Fruit fly (Drosophila melanogaster) whole organism, prepupa: Measurements from ENCODE around the gene oc.

ENCODE experiments used
- Blimp-1 ChIP-seq: fragments of 200-800 bp; sonication (Bioruptor generic); optimal IDR thresholded peaks from 3 replicates; lab custom pipeline; 2017; ENCODE audit warnings: missing biosample characterization, missing genetic modification characterization, mild to moderate bottlenecking, moderate library complexity, missing genetic modification reagents
- CG11902 ChIP-seq: fragments of 200-800 bp; sonication (Bioruptor generic); optimal IDR thresholded peaks from 3 replicates; lab custom pipeline; 2016; ENCODE audit warnings: missing biosample characterization, missing genetic modification characterization
- CG16779 ChIP-seq: fragments of 200-800 bp; sonication (Bioruptor generic); optimal IDR thresholded peaks from 3 replicates; lab custom pipeline; 2017; ENCODE audit warnings: missing biosample characterization, mild to moderate bottlenecking, missing genetic modification characterization
- CG7368 ChIP-seq: fragments of 200-800 bp; sonication (Bioruptor generic); optimal IDR thresholded peaks from 3 replicates; lab custom pipeline; 2016; ENCODE audit warnings: missing biosample characterization, missing genetic modification characterization
- CG8632 ChIP-seq: fragments of 200-800 bp; sonication (Bioruptor generic); optimal IDR thresholded peaks from 3 replicates; lab custom pipeline; 2016; ENCODE audit warnings: missing biosample characterization, missing genetic modification characterization
- Eip75B ChIP-seq: fragments of 200-800 bp; sonication (Bioruptor generic); optimal IDR thresholded peaks from 3 replicates; lab custom pipeline; 2016; ENCODE audit warnings: missing biosample characterization, missing genetic modification characterization
- Hr39 ChIP-seq: fragments of 200-800 bp; sonication (Bioruptor generic); optimal IDR thresholded peaks from 2 replicates; lab custom pipeline; 2016; ENCODE audit warnings: missing biosample characterization, missing genetic modification characterization
- Sox102F ChIP-seq: fragments of 200-800 bp; sonication (Bioruptor generic); optimal IDR thresholded peaks from 2 replicates; lab custom pipeline; 2016; ENCODE audit warnings: missing biosample characterization, mild to moderate bottlenecking, missing genetic modification characterization
- ss ChIP-seq, 2 experiments: fragments of 200-800 bp; sonication (Bioruptor generic); optimal IDR thresholded peaks; 2 replicates in 1 of 2; 3 replicates in 1 of 2; lab custom pipeline; 2017 to 2018; ENCODE audit warnings: mild to moderate bottlenecking in 2 of 2, missing biosample characterization in 2 of 2, missing genetic modification characterization in 2 of 2, moderate library complexity in 1 of 2
- svp ChIP-seq: fragments of 200-800 bp; sonication (Bioruptor generic); peaks from one replicate; lab custom pipeline; 2016; ENCODE audit warnings: missing biosample characterization, missing genetic modification characterization

- TF ChIP-seq CG8632 (GFP tag; lab: Kevin White, UChicago) (no peak), CG7368 (GFP tag; lab: Kevin White, UChicago) (no peak), Sox102F (GFP tag; lab: Kevin White, UChicago) (no peak), CG11902 (GFP tag; lab: Kevin White, UChicago) (no peak), Blimp-1 (GFP tag; lab: Kevin White, UChicago) (no peak), ss (GFP tag; optimal IDR thresholded peaks at IDR 0.05; lab: Kevin White, UChicago) (no peak), Hr39 (GFP tag; lab: Kevin White, UChicago) (no peak), svp (no peak), CG16779 (no peak), Eip75B (no peak)
Observed at dm6 chrX:8661162-8661807, 10.8 kb upstream of the oc start.
